Worm (Caenorhabditis elegans) whole organism, young adult: ENCODE results near the gene srh-105.

ENCODE experiments used
- T26A5.8 ChIP-seq: sonication (generic microtip); optimal IDR thresholded peaks from 2 replicates; lab custom pipeline; 2016; ENCODE audit warnings: missing genetic modification characterization, missing compliant biosample characterization
- ama-1 ChIP-seq, 3 experiments: fragments of 150-350 bp in 1 of 3; sonication (generic microtip) in 2 of 3; optimal IDR thresholded peaks; 2 replicates each; lab custom pipeline; 2014 to 2018; ENCODE audit warnings: missing biosample characterization in 2 of 3, missing genetic modification characterization in 2 of 3, missing genetic modification reagents in 2 of 3
- cebp-1 ChIP-seq, 2 experiments: fragments of 200-800 bp in 1 of 2; sonication (Bioruptor generic) in 1 of 2; sonication (generic microtip) in 1 of 2; IDR thresholded peaks in 1 of 2; optimal IDR thresholded peaks in 1 of 2; 2 replicates each; pipeline versions ENCODE4 v1.3.6 to Lab custom; 2017 to 2022; ENCODE audit warnings: missing compliant biosample characterization in 2 of 2, missing genetic modification characterization in 2 of 2, mild to moderate bottlenecking in 1 of 2, missing genetic modification reagents in 1 of 2, moderate library complexity in 1 of 2
- pbrm-1 ChIP-seq: fragments of 200-800 bp; sonication (Bioruptor generic); IDR thresholded peaks from 2 replicates; pipeline ENCODE4 v1.3.6; 2022; ENCODE audit warnings: missing genetic modification reagents, missing genetic modification characterization, missing compliant biosample characterization
- pha-4 ChIP-seq: fragments of 150-350 bp; sonication (generic microtip); optimal IDR thresholded peaks from 2 replicates; lab custom pipeline; 2014; ENCODE audit warnings: missing biosample characterization, missing genetic modification reagents, missing genetic modification characterization
- unc-62 ChIP-seq: fragments of 150-350 bp; optimal IDR thresholded peaks from 2 replicates; lab custom pipeline; 2014; ENCODE audit warnings: missing biosample characterization, missing genetic modification reagents, missing genetic modification characterization

- TF ChIP-seq ama-1 (optimal IDR thresholded peaks at IDR 0.05; lab: Kevin White, UChicago), result no peak
- no peak for TF ChIP-seq ama-1 (GFP tag; optimal IDR thresholded peaks at IDR 0.05; lab: Kevin White, UChicago)
- TF ChIP-seq unc-62 (GFP tag; lab: Kevin White, UChicago), result no peak
- TF ChIP-seq pbrm-1, result no peak
- no peak for TF ChIP-seq T26A5.8 (tag; lab: Kevin White, UChicago)
- TF ChIP-seq pha-4 (tag; lab: Kevin White, UChicago), result no peak
- no peak for TF ChIP-seq cebp-1 (GFP tag; IDR thresholded peaks at IDR 0.05; lab: Robert Waterston, UW)
- no peak for TF ChIP-seq cebp-1 (tag; optimal IDR thresholded peaks at IDR 0.05; lab: Kevin White, UChicago)
Measured at ce11 chrII:555371-555770, 46.2 kb upstream of the srh-105 start.
